Worm (Caenorhabditis elegans) whole organism, L4 larva: ENCODE results near the gene usp-50.
"Not testable (repeated sequence)": the region's sequence is repeated elsewhere in the genome, so short reads cannot be mapped to it uniquely, and the experiment has no call there.

Source experiments
- ama-1 ChIP-seq: fragments of 150-350 bp; optimal IDR thresholded peaks from 2 replicates; lab custom pipeline; 2014; ENCODE audit warnings: inconsistent platforms, mixed read lengths
- ceh-82 ChIP-seq: sonication (generic microtip); optimal IDR thresholded peaks from 2 replicates; lab custom pipeline; 2017; ENCODE audit warnings: missing biosample characterization, missing genetic modification characterization
- ctbp-1 ChIP-seq: fragments of 200-800 bp; sonication (Bioruptor generic); IDR thresholded peaks from 2 replicates; pipeline ENCODE4 v1.3.6; 2022; ENCODE audit warnings: missing genetic modification reagents, missing genetic modification characterization, missing compliant biosample characterization
- nhr-76 ChIP-seq: fragments of 150-350 bp; optimal IDR thresholded peaks from 2 replicates; lab custom pipeline; 2014; ENCODE audit warnings: missing biosample characterization, missing genetic modification characterization
- pqm-1 ChIP-seq: sonication (generic microtip); optimal IDR thresholded peaks from 2 replicates; lab custom pipeline; 2017; ENCODE audit warnings: missing biosample characterization, missing genetic modification characterization
- snpc-4 ChIP-seq: fragments of 150-350 bp; optimal IDR thresholded peaks from 2 replicates; lab custom pipeline; 2014; ENCODE audit warnings: missing biosample characterization, missing genetic modification characterization
- unc-62 ChIP-seq, 3 experiments: fragments of 150-350 bp in 1 of 3; sonication (generic microtip); optimal IDR thresholded peaks in 2 of 3; peaks in 1 of 3; 1 replicate in 1 of 3; 2 replicates in 2 of 3; lab custom pipeline; 2014 to 2017; ENCODE audit warnings: missing biosample characterization in 3 of 3, missing genetic modification characterization in 3 of 3, missing genetic modification reagents in 3 of 3, missing genotype in 1 of 3

DNA sequence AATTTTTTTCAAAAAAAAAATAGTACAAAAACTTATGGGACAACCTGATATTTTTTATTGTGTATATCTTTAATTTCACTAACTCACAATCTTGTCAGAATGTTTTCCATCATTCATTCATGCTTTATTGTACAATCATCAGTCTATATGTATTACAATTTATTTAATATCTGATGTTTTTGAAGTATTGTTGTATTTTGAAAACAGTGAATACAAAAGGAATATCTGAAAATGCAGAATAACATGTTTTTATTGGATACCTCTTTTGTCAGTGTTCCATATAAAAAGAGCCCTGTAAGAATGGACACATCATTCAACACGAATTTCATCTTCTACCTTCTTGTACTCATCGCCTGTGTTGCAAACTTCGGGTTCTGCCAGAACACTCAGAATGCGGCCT, 20.9 kb upstream of the usp-50 start, which contains the start of gene C06H5.14:
- TF ChIP-seq unc-62 (GFP tag; optimal IDR thresholded peaks at IDR 0.05 in 1 of 2; lab: Kevin White, UChicago): peak in 1 of 2 experiments; percentile 73
- not testable (repeated sequence) for TF ChIP-seq unc-62 (tag; optimal IDR thresholded peaks at IDR 0.05; lab: Kevin White, UChicago); ama-1 (lab: Kevin White, UChicago); snpc-4 (tag; lab: Kevin White, UChicago); ctbp-1; ceh-82 (tag; lab: Kevin White, UChicago); nhr-76 (tag; lab: Kevin White, UChicago); pqm-1 (tag; lab: Kevin White, UChicago)
